Fruit fly (Drosophila melanogaster): ENCODE results near the gene CG6664.

CG6664 gene

dm6 chr3L:17010492-17011303 lies 5.3 kb downstream of the CG6664 start (continued):
- no peak for TF ChIP-seq CG4854 (GFP tag; optimal IDR thresholded peaks at IDR 0.05)
- no peak for TF ChIP-seq hkb (optimal IDR thresholded peaks at IDR 0.05)
- TF ChIP-seq hkb (GFP tag; IDR thresholded peaks at IDR 0.05) = no peak
- TF ChIP-seq stc (GFP tag; IDR thresholded peaks at IDR 0.05) = no peak
- peak; percentile 20; the same call in 1 of the 2 replicates for TF ChIP-seq CG9932 (GFP tag; IDR thresholded peaks at IDR 0.05)
- TF ChIP-seq corto (GFP tag; optimal IDR thresholded peaks at IDR 0.05) = peak; percentile 5
- no peak for TF ChIP-seq scrt (GFP tag; optimal IDR thresholded peaks at IDR 0.05)
- TF ChIP-seq Aef1 (GFP tag; IDR thresholded peaks at IDR 0.05) = no peak
- TF ChIP-seq Gsc (GFP tag; IDR thresholded peaks at IDR 0.05) = no peak
- no peak for TF ChIP-seq ERR (GFP tag; optimal IDR thresholded peaks at IDR 0.05)
- no peak for TF ChIP-seq CG4820 (GFP tag; optimal IDR thresholded peaks at IDR 0.05)
- TF ChIP-seq CG3407 (GFP tag; optimal IDR thresholded peaks at IDR 0.05) = no peak
- no peak for TF ChIP-seq CG14441 (GFP tag; IDR thresholded peaks at IDR 0.05)
- peak; percentile 79 for TF ChIP-seq D (optimal IDR thresholded peaks at IDR 0.05)
- no peak for TF ChIP-seq D (GFP tag; optimal IDR thresholded peaks at IDR 0.05)
- TF ChIP-seq Fer2 (tag; optimal IDR thresholded peaks at IDR 0.05) = no peak
- TF ChIP-seq al (GFP tag; IDR thresholded peaks at IDR 0.05) = 0 out of 2 replicates have a peak, but pooled peaks have one; percentile 15
- no peak for TF ChIP-seq Deaf1 (tag; optimal IDR thresholded peaks at IDR 0.05)
- no peak for TF ChIP-seq CoRest (tag; optimal IDR thresholded peaks at IDR 0.05)
- TF ChIP-seq HLHmδ (GFP tag; optimal IDR thresholded peaks at IDR 0.05) = no peak
- TF ChIP-seq lab (GFP tag; optimal IDR thresholded peaks at IDR 0.05) = no peak
- 0 out of 2 replicates have a peak, but pooled peaks have one; percentile 1 for TF ChIP-seq CG5953 (GFP tag; IDR thresholded peaks at IDR 0.05)
- no peak for TF ChIP-seq CG9215 (GFP tag; IDR thresholded peaks at IDR 0.05)
- TF ChIP-seq CG10147 (GFP tag; optimal IDR thresholded peaks at IDR 0.05) = no peak
- no peak for TF ChIP-seq CG13287 (GFP tag; IDR thresholded peaks at IDR 0.05; ENCODE audit: partially characterized antibody)
- TF ChIP-seq Dfd (GFP tag; optimal IDR thresholded peaks at IDR 0.05) = no peak
- peak; percentile 4; the same call in 1 of the 2 replicates for TF ChIP-seq CG4360 (GFP tag; IDR thresholded peaks at IDR 0.05)
- peak; percentile 6 to 10 for TF ChIP-seq Trl (optimal IDR thresholded peaks at IDR 0.05)
- TF ChIP-seq Trl (GFP tag; optimal IDR thresholded peaks at IDR 0.05) = no peak
- TF ChIP-seq CG14014 (GFP tag; IDR thresholded peaks at IDR 0.05) = no peak
- TF ChIP-seq ara (GFP tag; IDR thresholded peaks at IDR 0.05) = 0 out of 2 replicates have a peak, but pooled peaks have one; percentile 13
- no peak for TF ChIP-seq CG16815 (GFP tag; optimal IDR thresholded peaks at IDR 0.05)
- peak; percentile 82 for TF ChIP-seq grau (tag; optimal IDR thresholded peaks at IDR 0.05)
- TF ChIP-seq CG7839 (tag; optimal IDR thresholded peaks at IDR 0.05) = peak; percentile 38
- TF ChIP-seq CG15479 (GFP tag; optimal IDR thresholded peaks at IDR 0.05) = peak; percentile 97
- no peak for TF ChIP-seq ase (GFP tag; IDR thresholded peaks at IDR 0.05)
- TF ChIP-seq crp (GFP tag; optimal IDR thresholded peaks at IDR 0.05) = no peak
- TF ChIP-seq bcd (GFP tag; optimal IDR thresholded peaks at IDR 0.05) = no peak
- TF ChIP-seq zen (tag; optimal IDR thresholded peaks at IDR 0.05) = peak; percentile 63
- no peak for TF ChIP-seq tup (GFP tag; optimal IDR thresholded peaks at IDR 0.05)
- no peak for TF ChIP-seq bigmax (GFP tag; optimal IDR thresholded peaks at IDR 0.05)
- no peak for TF ChIP-seq CG14965 (GFP tag; optimal IDR thresholded peaks at IDR 0.05; ENCODE audit: borderline replicate concordance)
- TF ChIP-seq dmrt99B (tag; optimal IDR thresholded peaks at IDR 0.05) = peak; percentile 32
- peak; percentile 36; the same call in 1 of the 2 replicates for TF ChIP-seq Drgx (GFP tag; IDR thresholded peaks at IDR 0.05)
- TF ChIP-seq crol (GFP tag; IDR thresholded peaks at IDR 0.05) = peak; percentile 76
- no peak for TF ChIP-seq CG9609 (GFP tag; optimal IDR thresholded peaks at IDR 0.05)
- TF ChIP-seq ranshi (GFP tag; IDR thresholded peaks at IDR 0.05) = 0 out of 2 replicates have a peak, but pooled peaks have one; percentile 24
- no peak for TF ChIP-seq CG4617 (GFP tag; optimal IDR thresholded peaks at IDR 0.05; ENCODE audit: borderline replicate concordance)
- TF ChIP-seq Doc3 (GFP tag; IDR thresholded peaks at IDR 0.05; ENCODE audit: partially characterized antibody) = no peak
- TF ChIP-seq bab2 (GFP tag; optimal IDR thresholded peaks at IDR 0.05) = no peak
